Worm (Caenorhabditis elegans): ENCODE results near the gene clec-174.

The clec-174 gene

ce11 chrIV:3941658-3942328 lies at the start of gene clec-174:
clec-174 (minus strand) TSS chrIV:3941708.
- TF ChIP-seq klf-2 (GFP tag; conservative IDR thresholded peaks at IDR 0.05) (no peak), ref-1 (GFP tag; conservative IDR thresholded peaks at IDR 0.05) (no peak), T22C8.4 (GFP tag; IDR thresholded peaks at IDR 0.05) (no peak), med-1 (GFP tag; optimal IDR thresholded peaks at IDR 0.05; ENCODE audit: insufficient read depth) (no peak), ztf-23 (GFP tag; IDR thresholded peaks at IDR 0.05) (no peak), tab-1 (GFP tag; IDR thresholded peaks at IDR 0.05) (no peak), cog-1 (tag; optimal IDR thresholded peaks at IDR 0.05) (no peak), ztf-29 (GFP tag; IDR thresholded peaks at IDR 0.05) (no peak), flt-1 (GFP tag; IDR thresholded peaks at IDR 0.05) (no peak)

ce11 chrIV:3988638-3989152 lies 47.2 kb upstream of the clec-174 start, which contains the start of gene clec-78:
clec-78 (plus strand) TSS chrIV:3989102.
- TF ChIP-seq ztf-23 (GFP tag; IDR thresholded peaks at IDR 0.05) = no peak
- TF ChIP-seq ref-1 (GFP tag; conservative IDR thresholded peaks at IDR 0.05) = no peak
- no peak for TF ChIP-seq ztf-29 (GFP tag; IDR thresholded peaks at IDR 0.05)
- TF ChIP-seq klf-2 (GFP tag; conservative IDR thresholded peaks at IDR 0.05) = no peak
- no peak for TF ChIP-seq flt-1 (GFP tag; IDR thresholded peaks at IDR 0.05)
- TF ChIP-seq cog-1 (tag; optimal IDR thresholded peaks at IDR 0.05) = no peak
- no peak for TF ChIP-seq med-1 (GFP tag; optimal IDR thresholded peaks at IDR 0.05; ENCODE audit: insufficient read depth)
- no peak for TF ChIP-seq T22C8.4 (GFP tag; IDR thresholded peaks at IDR 0.05)
- TF ChIP-seq tab-1 (GFP tag; IDR thresholded peaks at IDR 0.05) = no peak

ce11 chrIV:3988132-3988531 lies 46.6 kb upstream of the clec-174 start:
- TF ChIP-seq ztf-29 (GFP tag; IDR thresholded peaks at IDR 0.05) = no peak
- TF ChIP-seq T22C8.4 (GFP tag; IDR thresholded peaks at IDR 0.05) = no peak
- no peak for TF ChIP-seq med-1 (GFP tag; optimal IDR thresholded peaks at IDR 0.05; ENCODE audit: insufficient read depth)
- no peak for TF ChIP-seq cog-1 (tag; optimal IDR thresholded peaks at IDR 0.05)
- TF ChIP-seq ref-1 (GFP tag; conservative IDR thresholded peaks at IDR 0.05) = no peak
- no peak for TF ChIP-seq klf-2 (GFP tag; conservative IDR thresholded peaks at IDR 0.05)
- TF ChIP-seq tab-1 (GFP tag; IDR thresholded peaks at IDR 0.05) = no peak
- TF ChIP-seq ztf-23 (GFP tag; IDR thresholded peaks at IDR 0.05) = no peak
- no peak for TF ChIP-seq flt-1 (GFP tag; IDR thresholded peaks at IDR 0.05)

ce11 chrIV:3981601-3982000 lies 40.1 kb upstream of the clec-174 start, which contains the start of gene srh-223:
srh-223 (plus strand) TSS chrIV:3981901.
- TF ChIP-seq ref-1 (GFP tag; conservative IDR thresholded peaks at IDR 0.05) (no peak), ztf-23 (GFP tag; IDR thresholded peaks at IDR 0.05) (no peak), klf-2 (GFP tag; conservative IDR thresholded peaks at IDR 0.05) (no peak), flt-1 (GFP tag; IDR thresholded peaks at IDR 0.05) (no peak), T22C8.4 (GFP tag; IDR thresholded peaks at IDR 0.05) (no peak), med-1 (GFP tag; optimal IDR thresholded peaks at IDR 0.05; ENCODE audit: insufficient read depth) (no peak), tab-1 (GFP tag; IDR thresholded peaks at IDR 0.05) (no peak), cog-1 (tag; optimal IDR thresholded peaks at IDR 0.05) (no peak), ztf-29 (GFP tag; IDR thresholded peaks at IDR 0.05) (no peak)

ce11 chrIV:3979525-3979924 lies 38.0 kb upstream of the clec-174 start, which contains the start of gene srh-222:
srh-222 (plus strand) TSS chrIV:3979825.
- no peak for TF ChIP-seq klf-2 (GFP tag; conservative IDR thresholded peaks at IDR 0.05)
- no peak for TF ChIP-seq ref-1 (GFP tag; conservative IDR thresholded peaks at IDR 0.05)
- TF ChIP-seq tab-1 (GFP tag; IDR thresholded peaks at IDR 0.05) = no peak
- no peak for TF ChIP-seq flt-1 (GFP tag; IDR thresholded peaks at IDR 0.05)
- TF ChIP-seq med-1 (GFP tag; optimal IDR thresholded peaks at IDR 0.05; ENCODE audit: insufficient read depth) = no peak

- TF ChIP-seq ref-1 (GFP tag; conservative IDR thresholded peaks at IDR 0.05) = no peak
- no peak for TF ChIP-seq klf-2 (GFP tag; conservative IDR thresholded peaks at IDR 0.05)
- no peak for TF ChIP-seq ztf-23 (GFP tag; IDR thresholded peaks at IDR 0.05)
- no peak for TF ChIP-seq cog-1 (tag; optimal IDR thresholded peaks at IDR 0.05)
- TF ChIP-seq tab-1 (GFP tag; IDR thresholded peaks at IDR 0.05) = no peak
- TF ChIP-seq med-1 (GFP tag; optimal IDR thresholded peaks at IDR 0.05; ENCODE audit: insufficient read depth) = no peak
- no peak for TF ChIP-seq T22C8.4 (GFP tag; IDR thresholded peaks at IDR 0.05)
- TF ChIP-seq ztf-29 (GFP tag; IDR thresholded peaks at IDR 0.05) = no peak
- TF ChIP-seq flt-1 (GFP tag; IDR thresholded peaks at IDR 0.05) = no peak
These were observed 36.5 kb upstream of the clec-174 start, which contains the start of gene srh-220 for ce11 chrIV:3977965-3978523. srh-220 (minus strand) TSS chrIV:3978015.

ce11 chrIV:3973049-3973448 lies 31.5 kb upstream of the clec-174 start, which contains the start of gene clec-79:
clec-79 (plus strand) TSS chrIV:3973349.
- TF ChIP-seq med-1 (GFP tag; optimal IDR thresholded peaks at IDR 0.05; ENCODE audit: insufficient read depth) = no peak
- no peak for TF ChIP-seq flt-1 (GFP tag; IDR thresholded peaks at IDR 0.05)
- no peak for TF ChIP-seq tab-1 (GFP tag; IDR thresholded peaks at IDR 0.05)

- TF ChIP-seq klf-2 (GFP tag; conservative IDR thresholded peaks at IDR 0.05) (no peak), tab-1 (GFP tag; IDR thresholded peaks at IDR 0.05) (no peak), cog-1 (tag; optimal IDR thresholded peaks at IDR 0.05) (no peak), ztf-29 (GFP tag; IDR thresholded peaks at IDR 0.05) (no peak), med-1 (GFP tag; optimal IDR thresholded peaks at IDR 0.05; ENCODE audit: insufficient read depth) (no peak), ref-1 (GFP tag; conservative IDR thresholded peaks at IDR 0.05) (no peak), ztf-23 (GFP tag; IDR thresholded peaks at IDR 0.05) (no peak), flt-1 (GFP tag; IDR thresholded peaks at IDR 0.05) (no peak), T22C8.4 (GFP tag; IDR thresholded peaks at IDR 0.05) (no peak)
These were observed 23.5 kb upstream of the clec-174 start, which contains the start of gene clec-76 for ce11 chrIV:3965013-3965412. clec-76 (plus strand) TSS chrIV:3965246.

ce11 chrIV:3963498-3963897 lies 22.0 kb upstream of the clec-174 start:
- TF ChIP-seq T22C8.4 (GFP tag; IDR thresholded peaks at IDR 0.05) (no peak), ref-1 (GFP tag; conservative IDR thresholded peaks at IDR 0.05) (no peak), klf-2 (GFP tag; conservative IDR thresholded peaks at IDR 0.05) (no peak), tab-1 (GFP tag; IDR thresholded peaks at IDR 0.05) (no peak), cog-1 (tag; optimal IDR thresholded peaks at IDR 0.05) (no peak), ztf-23 (GFP tag; IDR thresholded peaks at IDR 0.05) (no peak)
